Fruit fly (Drosophila melanogaster) ovary, adult (tissue): ENCODE data around the gene CG15760.

ENCODE experiments used
- CG17801 ChIP-seq: fragments of 200-800 bp; optimal IDR thresholded peaks from 2 replicates; lab custom pipeline; 2019; ENCODE audit warnings: missing biosample characterization, mild to moderate bottlenecking, missing genetic modification characterization, moderate library complexity; ENCODE audit not compliant: partially characterized antibody

CG15760 gene

dm6 chrX:13639998-13640691, 29.4 kb upstream of the CG15760 start:
- TF ChIP-seq CG17801 (GFP tag; lab: Kevin White, UChicago), result peak; percentile 97

DNA sequence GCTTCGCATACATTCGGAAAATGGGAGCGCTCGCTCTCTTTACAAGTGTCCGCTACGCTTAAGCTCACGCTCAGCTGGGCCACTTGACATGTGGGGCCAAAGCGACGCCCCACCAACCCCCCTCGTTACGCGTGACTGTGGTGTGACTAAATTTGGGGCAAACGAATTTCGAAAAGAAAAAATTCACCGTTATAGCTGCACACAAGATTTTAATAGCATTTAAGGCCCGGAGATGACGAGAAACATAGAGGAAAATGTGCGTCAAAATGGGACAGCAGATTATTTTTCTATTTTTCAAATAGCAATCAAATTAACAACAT, 28.8 kb upstream of the CG15760 start:
- no peak for TF ChIP-seq CG17801 (GFP tag; lab: Kevin White, UChicago)

dm6 chrX:13641115-13641890, 28.2 kb upstream of the CG15760 start:
- peak; percentile 81 for TF ChIP-seq CG17801 (GFP tag; lab: Kevin White, UChicago)

DNA sequence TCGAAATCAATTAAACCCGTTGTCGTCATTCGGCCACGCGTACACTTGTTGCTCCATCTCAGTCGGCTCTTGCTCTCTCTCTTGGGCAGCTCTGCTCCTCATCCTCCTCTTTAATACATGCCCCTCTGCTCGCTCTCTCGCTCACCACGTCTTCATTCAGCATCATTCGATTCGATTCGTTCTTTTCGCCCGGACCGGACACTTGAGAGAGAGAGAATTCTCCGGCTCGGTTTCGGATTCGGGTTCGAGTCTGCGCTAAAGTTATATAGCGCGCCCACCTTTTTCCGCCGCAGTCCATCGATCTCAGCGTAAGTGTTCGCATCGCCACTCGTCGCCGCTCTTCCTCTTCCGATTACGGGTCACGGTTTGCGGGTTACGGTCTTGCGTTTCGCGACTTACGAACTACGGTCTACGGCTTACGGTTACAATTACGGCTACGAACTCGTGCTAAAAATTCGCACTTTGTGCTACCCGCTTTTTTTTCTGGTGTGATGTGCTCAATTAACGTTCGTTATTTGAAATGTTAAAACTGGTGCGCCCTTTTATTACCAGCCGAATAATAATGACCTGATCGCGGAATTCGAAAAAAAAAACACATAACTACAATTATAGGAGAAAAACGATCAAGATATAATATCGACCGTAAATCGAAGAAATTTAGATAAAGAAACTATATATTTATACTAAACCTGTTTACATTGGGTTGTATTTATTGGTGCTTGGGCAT, 27.4 kb upstream of the CG15760 start:
- peak; percentile 8 for TF ChIP-seq CG17801 (GFP tag; lab: Kevin White, UChicago)

- no peak for TF ChIP-seq CG17801 (GFP tag; lab: Kevin White, UChicago)
These were observed 25.5 kb upstream of the CG15760 start for dm6 chrX:13643961-13644360.

dm6 chrX:13644696-13645393, 24.7 kb upstream of the CG15760 start:
- peak; percentile 52 for TF ChIP-seq CG17801 (GFP tag; lab: Kevin White, UChicago)

DNA sequence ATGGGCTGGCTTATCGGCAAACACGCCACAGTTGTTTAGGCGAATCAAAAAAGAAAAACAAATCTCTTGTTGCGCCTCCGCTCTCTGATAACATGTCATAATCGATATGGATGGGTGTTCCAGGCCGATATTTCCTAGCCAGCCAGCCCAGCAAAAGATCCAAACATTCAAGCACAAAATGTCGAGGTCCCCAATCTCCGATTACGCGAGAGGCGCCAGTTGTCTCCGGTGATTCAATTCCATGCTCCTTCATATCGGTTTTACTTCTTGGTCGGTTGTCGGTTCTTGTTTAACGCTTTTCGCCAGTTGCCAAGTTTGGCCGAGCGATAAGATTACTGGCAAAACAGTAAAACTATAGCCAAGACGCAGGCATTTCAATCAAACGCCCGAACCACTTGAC, 23.3 kb upstream of the CG15760 start:
- no peak for TF ChIP-seq CG17801 (GFP tag; lab: Kevin White, UChicago)

DNA sequence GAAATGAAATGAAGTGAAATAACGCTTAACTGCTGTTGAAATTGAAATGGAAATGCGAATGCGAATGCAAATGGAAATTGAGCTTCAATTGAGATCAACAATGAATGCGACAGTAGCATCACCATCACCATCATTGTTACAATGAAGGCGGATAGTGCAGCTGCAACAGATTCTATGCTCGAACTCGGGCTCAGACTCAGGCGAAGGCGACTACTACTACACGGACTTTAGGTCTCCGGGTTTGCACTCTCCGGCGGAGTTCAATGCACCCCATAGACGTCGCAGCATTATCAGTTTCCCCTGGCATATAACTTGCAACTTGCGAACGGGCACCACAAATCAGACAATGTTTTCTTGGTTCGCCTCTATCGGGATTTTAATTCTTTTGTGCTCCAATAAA, 20.7 kb upstream of the CG15760 start:
- no peak for TF ChIP-seq CG17801 (GFP tag; lab: Kevin White, UChicago)

DNA sequence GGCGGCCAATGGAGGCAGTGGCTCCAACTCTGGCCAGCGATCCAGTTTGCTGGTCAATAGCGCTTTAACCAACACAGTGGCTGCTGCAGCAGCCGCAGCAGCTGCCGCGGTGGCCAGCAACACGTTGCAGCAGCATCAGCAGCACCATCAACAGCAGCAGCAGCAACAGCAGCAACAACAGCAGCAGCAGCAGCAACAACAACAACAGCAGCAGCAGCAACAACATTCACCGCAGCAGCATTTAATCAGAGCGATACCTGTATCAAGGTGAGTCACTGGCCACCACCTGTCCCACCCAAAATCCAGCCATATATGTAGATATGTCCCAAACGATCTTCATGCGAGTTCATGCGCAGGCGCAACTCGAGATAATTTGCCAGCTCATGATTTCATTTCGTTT, 19.7 kb upstream of the CG15760 start:
- TF ChIP-seq CG17801 (GFP tag; lab: Kevin White, UChicago), result no peak

DNA sequence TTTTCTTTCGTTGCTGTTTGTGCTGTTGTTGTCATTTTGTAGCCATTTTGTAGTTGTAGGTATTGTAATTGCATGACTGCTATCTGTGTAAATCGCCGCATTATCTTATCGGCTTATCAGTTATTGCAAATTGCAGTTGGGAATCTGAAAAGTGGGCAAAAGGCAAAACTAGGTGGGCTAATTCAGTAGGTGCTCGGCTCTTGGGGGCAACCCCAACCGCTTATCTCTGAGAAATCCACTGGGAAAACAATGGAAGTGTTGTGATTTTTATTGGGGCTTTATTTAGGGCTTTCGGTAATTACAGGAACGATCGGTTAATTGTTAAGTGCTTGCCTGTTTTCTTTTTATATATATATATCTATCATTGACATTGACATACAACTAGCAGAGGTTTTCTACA, 18.3 kb upstream of the CG15760 start:
- no peak for TF ChIP-seq CG17801 (GFP tag; lab: Kevin White, UChicago)

- TF ChIP-seq CG17801 (GFP tag; lab: Kevin White, UChicago), result peak; percentile 20
These were observed 1.8 kb upstream of the CG15760 start, which contains the start of the genes DNAlig4 and CG11164 for dm6 chrX:13667656-13668055. Gene DNAlig4 (minus strand): TSS chrX:13667811. Gene CG11164 (plus strand): TSS chrX:13668014.

dm6 chrX:13670329-13670847, 889 bp downstream of the CG15760 start:
- no peak for TF ChIP-seq CG17801 (GFP tag; lab: Kevin White, UChicago)

DNA sequence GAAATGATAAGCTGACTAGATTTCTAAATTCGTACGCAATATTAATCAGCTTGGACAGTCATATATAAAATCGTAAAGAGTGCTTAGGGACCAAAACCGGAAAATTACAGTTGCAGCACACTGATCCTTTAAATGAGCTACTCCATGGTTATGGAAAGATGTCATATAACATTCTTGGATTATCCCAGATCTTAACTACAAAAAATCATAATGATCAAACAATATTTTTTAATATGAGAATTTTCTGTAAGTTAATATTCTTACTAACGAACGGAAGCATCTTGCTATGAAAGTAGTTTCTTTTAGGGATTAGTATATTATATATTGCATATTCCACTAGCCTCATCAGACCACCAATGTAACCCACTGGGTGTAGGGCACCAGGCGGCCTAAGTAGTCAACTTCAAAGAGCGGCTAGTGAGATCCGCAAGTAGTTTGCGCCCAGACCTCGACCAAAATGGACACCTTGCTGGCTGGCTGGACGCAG, 7.0 kb downstream of the CG15760 start, which contains the start of gene CG11162:
Gene CG11162 (plus strand): TSS at position 437 of the 487 bp plus-strand sequence.
- no peak for TF ChIP-seq CG17801 (GFP tag; lab: Kevin White, UChicago)

- TF ChIP-seq CG17801 (GFP tag; lab: Kevin White, UChicago), result no peak
These were observed 8.5 kb downstream of the CG15760 start for dm6 chrX:13677970-13678490.
